Worm (Caenorhabditis elegans) whole organism, L4 larva: Measurements from ENCODE around the gene pifk-1.

Experiments
- D1046.2 ChIP-seq: fragments of 200-800 bp; sonication (Bioruptor generic); IDR thresholded peaks from 2 replicates; pipeline ENCODE4 v1.3.6; 2022; ENCODE audit warnings: missing genetic modification characterization, missing compliant biosample characterization
- aly-2 ChIP-seq: sonication (generic microtip); optimal IDR thresholded peaks from 2 replicates; lab custom pipeline; 2018; ENCODE audit warnings: missing biosample characterization, missing genetic modification characterization
- dpl-1 ChIP-seq: fragments of 150-350 bp; optimal IDR thresholded peaks from 2 replicates; lab custom pipeline; 2014; ENCODE audit warnings: missing biosample characterization, missing genetic modification reagents, missing genetic modification characterization
- egl-27 ChIP-seq: sonication (generic microtip); optimal IDR thresholded peaks from 3 replicates; lab custom pipeline; 2017; ENCODE audit warnings: missing biosample characterization, missing genetic modification reagents, missing genetic modification characterization
- fkh-10 ChIP-seq: fragments of 150-350 bp; optimal IDR thresholded peaks from 2 replicates; lab custom pipeline; 2014; ENCODE audit warnings: missing biosample characterization, missing genetic modification reagents, missing genetic modification characterization
- lsy-2 ChIP-seq, 2 experiments: fragments of 150-350 bp in 1 of 2; sonication (generic microtip) in 1 of 2; optimal IDR thresholded peaks; 2 replicates each; lab custom pipeline; 2014 to 2017; ENCODE audit warnings: missing biosample characterization in 2 of 2, missing genetic modification characterization in 2 of 2
- nhr-28 ChIP-seq: fragments of 150-350 bp; optimal IDR thresholded peaks from 2 replicates; lab custom pipeline; 2014; ENCODE audit warnings: missing biosample characterization, missing genetic modification characterization
- nhr-76 ChIP-seq: fragments of 150-350 bp; optimal IDR thresholded peaks from 2 replicates; lab custom pipeline; 2014; ENCODE audit warnings: missing biosample characterization, missing genetic modification characterization
- skn-1 ChIP-seq: fragments of 150-350 bp; optimal IDR thresholded peaks from 2 replicates; lab custom pipeline; 2014; ENCODE audit warnings: missing biosample characterization, missing genetic modification characterization
- snpc-4 ChIP-seq: fragments of 150-350 bp; optimal IDR thresholded peaks from 2 replicates; lab custom pipeline; 2014; ENCODE audit warnings: missing biosample characterization, missing genetic modification characterization
- unc-62 ChIP-seq, 3 experiments: fragments of 150-350 bp in 1 of 3; sonication (generic microtip); optimal IDR thresholded peaks in 2 of 3; peaks in 1 of 3; 1 replicate in 1 of 3; 2 replicates in 2 of 3; lab custom pipeline; 2014 to 2017; ENCODE audit warnings: missing biosample characterization in 3 of 3, missing genetic modification characterization in 3 of 3, missing genetic modification reagents in 3 of 3, missing genotype in 1 of 3
- ztf-11 ChIP-seq: fragments of 150-350 bp; optimal IDR thresholded peaks from 2 replicates; lab custom pipeline; 2014; ENCODE audit warnings: missing biosample characterization, missing genetic modification characterization

- TF ChIP-seq lsy-2 (tag; optimal IDR thresholded peaks at IDR 0.05; lab: Kevin White, UChicago) (no peak), dpl-1 (no peak), nhr-28 (tag; lab: Kevin White, UChicago) (no peak), egl-27 (no peak), skn-1 (tag; lab: Kevin White, UChicago) (no peak), unc-62 (GFP tag; optimal IDR thresholded peaks at IDR 0.05 in 1 of 2; lab: Kevin White, UChicago) (no peak), unc-62 (tag; optimal IDR thresholded peaks at IDR 0.05; lab: Kevin White, UChicago) (no peak), aly-2 (tag; lab: Kevin White, UChicago) (no peak), fkh-10 (GFP tag; lab: Kevin White, UChicago) (no peak), ztf-11 (tag; lab: Kevin White, UChicago) (no peak), nhr-76 (tag; lab: Kevin White, UChicago) (no peak), D1046.2 (GFP tag; lab: Robert Waterston, UW) (no peak), snpc-4 (tag; lab: Kevin White, UChicago) (no peak)
Observed at ce11 chrX:888294-888693, 36.0 kb downstream of the pifk-1 start, which contains the start of gene mam-1.
